Fruit fly (Drosophila melanogaster): Measurements from ENCODE around the gene aub.

aub gene

DNA sequence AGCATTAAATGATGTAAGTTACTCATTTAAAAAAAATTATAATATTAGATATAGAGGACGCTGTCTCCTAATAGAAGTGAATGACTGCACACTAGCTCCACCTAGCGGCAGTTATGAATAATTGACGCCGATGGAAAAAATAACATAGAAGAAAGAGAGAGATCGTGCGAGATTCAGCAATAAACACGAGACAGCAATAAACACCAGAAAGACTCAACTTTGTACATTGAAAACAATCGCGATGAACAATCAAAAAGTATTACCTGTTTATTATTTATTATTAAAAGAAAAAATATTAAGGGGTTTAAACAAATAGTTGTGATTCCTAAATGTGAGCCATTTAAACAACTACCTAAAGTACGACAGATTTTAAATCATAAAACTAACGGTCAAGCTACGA is 15.1 kb downstream of the aub start (continued):
- TF ChIP-seq Awh (GFP tag; IDR thresholded peaks at IDR 0.05) = peak; percentile 48; the same call in 1 of the 2 replicates
- no peak for TF ChIP-seq CG15479 (GFP tag; optimal IDR thresholded peaks at IDR 0.05)
- TF ChIP-seq CG3847 (GFP tag; IDR thresholded peaks at IDR 0.05) = no peak; the same call in 1 of the 2 replicates
- peak; percentile 43 for TF ChIP-seq ind (GFP tag; optimal IDR thresholded peaks at IDR 0.05)
- no peak for TF ChIP-seq CG7839 (tag; optimal IDR thresholded peaks at IDR 0.05)
- TF ChIP-seq CG12769 (tag; optimal IDR thresholded peaks at IDR 0.05) = no peak
- no peak for TF ChIP-seq wdn (GFP tag; IDR thresholded peaks at IDR 0.05)
- TF ChIP-seq Oaz (GFP tag; IDR thresholded peaks at IDR 0.05) = no peak
- TF ChIP-seq Ets65A (GFP tag) = peak; percentile 77
- TF ChIP-seq NC2α (GFP tag; optimal IDR thresholded peaks at IDR 0.05) = no peak
- TF ChIP-seq HLHmδ (GFP tag; optimal IDR thresholded peaks at IDR 0.05) = no peak
- TF ChIP-seq CG9609 (GFP tag; optimal IDR thresholded peaks at IDR 0.05) = no peak
- TF ChIP-seq CTCF (GFP tag; optimal IDR thresholded peaks at IDR 0.05) = peak; percentile 97
- TF ChIP-seq ftz-f1 (GFP tag; optimal IDR thresholded peaks at IDR 0.05) = no peak
- TF ChIP-seq CG7271 (tag; optimal IDR thresholded peaks at IDR 0.05) = no peak
- no peak for TF ChIP-seq kni (GFP tag; optimal IDR thresholded peaks at IDR 0.05)
- peak; percentile 34 for TF ChIP-seq dmrt11E (tag; optimal IDR thresholded peaks at IDR 0.05)
- no peak for TF ChIP-seq MESR4 (GFP tag; optimal IDR thresholded peaks at IDR 0.05)
- TF ChIP-seq Spps (tag; optimal IDR thresholded peaks at IDR 0.05) = peak; percentile 38
- TF ChIP-seq CG18011 (GFP tag; optimal IDR thresholded peaks at IDR 0.05) = no peak
- TF ChIP-seq toy (GFP tag; IDR thresholded peaks at IDR 0.05) = no peak
- 0 out of 3 replicates have a peak, but pooled peaks have one; percentile 47 for TF ChIP-seq zfh1 (GFP tag; IDR thresholded peaks at IDR 0.05)
- no peak for TF ChIP-seq CG9876 (GFP tag; optimal IDR thresholded peaks at IDR 0.05)
- TF ChIP-seq mirr (GFP tag; optimal IDR thresholded peaks at IDR 0.05) = no peak
- TF ChIP-seq aop (GFP tag; IDR thresholded peaks at IDR 0.05) = no peak
- no peak for TF ChIP-seq CG6654 (GFP tag; optimal IDR thresholded peaks at IDR 0.05)
- no peak for TF ChIP-seq oc (tag; optimal IDR thresholded peaks at IDR 0.05)
- TF ChIP-seq CG14014 (GFP tag; IDR thresholded peaks at IDR 0.05) = peak; percentile 69
- no peak for TF ChIP-seq vnd (GFP tag; IDR thresholded peaks at IDR 0.05; ENCODE audit: partially characterized antibody)
- TF ChIP-seq CG7987 (GFP tag; optimal IDR thresholded peaks at IDR 0.05) = peak; percentile 56
- no peak for TF ChIP-seq YL-1 (GFP tag; optimal IDR thresholded peaks at IDR 0.05)
- TF ChIP-seq Hey (tag; optimal IDR thresholded peaks at IDR 0.05) = no peak
- TF ChIP-seq crc (GFP tag; optimal IDR thresholded peaks at IDR 0.05) = no peak
- TF ChIP-seq sqz (GFP tag; optimal IDR thresholded peaks at IDR 0.05) = peak; percentile 76
- TF ChIP-seq Camta (GFP tag; optimal IDR thresholded peaks at IDR 0.05) = no peak
- TF ChIP-seq Dll (GFP tag; IDR thresholded peaks at IDR 0.05; ENCODE audit: partially characterized antibody) = no peak
- TF ChIP-seq dmrt99B (tag; optimal IDR thresholded peaks at IDR 0.05) = no peak
- TF ChIP-seq Hand (GFP tag; optimal IDR thresholded peaks at IDR 0.05) = no peak
- TF ChIP-seq Nf-YA (GFP tag; IDR thresholded peaks at IDR 0.05) = no peak
- TF ChIP-seq CG14860 (GFP tag; IDR thresholded peaks at IDR 0.05; ENCODE audit: partially characterized antibody) = no peak
- TF ChIP-seq Mes4 (GFP tag; optimal IDR thresholded peaks at IDR 0.05) = no peak
- TF ChIP-seq Abd-B (GFP tag; optimal IDR thresholded peaks at IDR 0.05) = no peak
- peak; percentile 56 for TF ChIP-seq H15 (GFP tag; IDR thresholded peaks at IDR 0.05)
- no peak for TF ChIP-seq D19B (GFP tag; optimal IDR thresholded peaks at IDR 0.05)
- TF ChIP-seq CG6175 (GFP tag; IDR thresholded peaks at IDR 0.05) = no peak
- TF ChIP-seq CG4820 (GFP tag; optimal IDR thresholded peaks at IDR 0.05) = peak; percentile 38
- TF ChIP-seq CG17568 (GFP tag; optimal IDR thresholded peaks at IDR 0.05) = no peak
- no peak for TF ChIP-seq slbo (GFP tag; IDR thresholded peaks at IDR 0.05)
- no peak for TF ChIP-seq Side (GFP tag; optimal IDR thresholded peaks at IDR 0.05)
- TF ChIP-seq CG2678 (tag; optimal IDR thresholded peaks at IDR 0.05) = peak; percentile 66
- peak; percentile 26; the same call in 1 of the 2 replicates for TF ChIP-seq CG17612 (GFP tag; IDR thresholded peaks at IDR 0.05)
- no peak for TF ChIP-seq ranshi (GFP tag; IDR thresholded peaks at IDR 0.05)

Measured in whole organism, embryonic.